Worm (Caenorhabditis elegans): ENCODE measurements around the gene gcy-3.

- no peak for TF ChIP-seq W03F9.2 (tag; optimal IDR thresholded peaks at IDR 0.05)
- TF ChIP-seq him-1 (tag; optimal IDR thresholded peaks at IDR 0.05) = no peak
- TF ChIP-seq dao-5 (tag; optimal IDR thresholded peaks at IDR 0.05) = no peak
Observed at ce11 chrII:9470027-9470426, 37.1 kb downstream of the gcy-3 start, which contains the start of gene T19H5.6.
